Worm (Caenorhabditis elegans) whole organism, L4 larva: ENCODE results near the gene rib-1.

Experiments
- F10B5.3 ChIP-seq: sonication (generic microtip); optimal IDR thresholded peaks from 2 replicates; lab custom pipeline; 2016; ENCODE audit warnings: mild to moderate bottlenecking, missing genetic modification characterization, missing compliant biosample characterization
- F37D6.2 ChIP-seq: sonication (generic microtip); optimal IDR thresholded peaks from 2 replicates; lab custom pipeline; 2016; ENCODE audit warnings: mild to moderate bottlenecking, missing genetic modification characterization, missing compliant biosample characterization
- R02D3.7 ChIP-seq: fragments of 150-350 bp; sonication (generic microtip); optimal IDR thresholded peaks from 3 replicates; lab custom pipeline; 2014; ENCODE audit warnings: missing biosample characterization, missing genetic modification characterization
- T26A8.4 ChIP-seq: fragments of 200-800 bp; sonication (Bioruptor generic); IDR thresholded peaks from 2 replicates; pipeline ENCODE4 v1.3.6; 2022; ENCODE audit warnings: missing genetic modification characterization, missing compliant biosample characterization
- ZK337.2 ChIP-seq: fragments of 200-800 bp; sonication (Bioruptor generic); IDR thresholded peaks from 2 replicates; pipeline ENCODE4 v1.3.6; 2022; ENCODE audit warnings: missing genetic modification reagents, missing genetic modification characterization, missing compliant biosample characterization
- ZK546.5 ChIP-seq, 2 experiments: sonication (generic microtip); optimal IDR thresholded peaks; 2 replicates each; lab custom pipeline; 2017; ENCODE audit warnings: missing biosample characterization in 2 of 2, missing genetic modification characterization in 2 of 2
- aha-1 ChIP-seq: fragments of 150-350 bp; peaks from one replicate; lab custom pipeline; 2014; ENCODE audit warnings: missing biosample characterization, missing genetic modification characterization
- ama-1 ChIP-seq: fragments of 150-350 bp; optimal IDR thresholded peaks from 2 replicates; lab custom pipeline; 2014; ENCODE audit warnings: inconsistent platforms, mixed read lengths
- ceh-44 ChIP-seq: fragments of 200-800 bp; sonication (Bioruptor generic); IDR thresholded peaks from 2 replicates; pipeline ENCODE4 v1.3.6; 2022; ENCODE audit warnings: missing genetic modification reagents, missing genetic modification characterization, missing compliant biosample characterization
- ctbp-1 ChIP-seq: fragments of 200-800 bp; sonication (Bioruptor generic); IDR thresholded peaks from 2 replicates; pipeline ENCODE4 v1.3.6; 2022; ENCODE audit warnings: missing genetic modification reagents, missing genetic modification characterization, missing compliant biosample characterization
- daf-12 ChIP-seq: fragments of 150-350 bp; optimal IDR thresholded peaks from 2 replicates; lab custom pipeline; 2014; ENCODE audit warnings: missing biosample characterization, missing genetic modification reagents, missing genetic modification characterization
- daf-16 ChIP-seq, 3 experiments: sonication (generic microtip); optimal IDR thresholded peaks; 2 replicates each; lab custom pipeline; 2016 to 2017; ENCODE audit warnings: missing genetic modification characterization in 3 of 3, missing genetic modification reagents in 3 of 3, mild to moderate bottlenecking in 2 of 3, missing compliant biosample characterization in 2 of 3, missing biosample characterization in 1 of 3, moderate library complexity in 1 of 3
- daf-19 ChIP-seq: fragments of 200-800 bp; sonication (Bioruptor generic); conservative IDR thresholded peaks from 2 replicates; pipeline ENCODE4 v1.3.6; 2022; ENCODE audit warnings: missing genetic modification characterization, missing compliant biosample characterization
- daf-8 ChIP-seq: fragments of 200-800 bp; sonication (Bioruptor generic); IDR thresholded peaks from 2 replicates; pipeline ENCODE4 v1.3.6; 2022; ENCODE audit warnings: missing genetic modification characterization, missing compliant biosample characterization
- dmd-6 ChIP-seq: fragments of 200-800 bp; sonication (Bioruptor generic); IDR thresholded peaks from 2 replicates; pipeline ENCODE4 v1.3.6; 2022; ENCODE audit warnings: missing genetic modification reagents, missing genetic modification characterization, missing compliant biosample characterization
- dpl-1 ChIP-seq: fragments of 150-350 bp; optimal IDR thresholded peaks from 2 replicates; lab custom pipeline; 2014; ENCODE audit warnings: missing biosample characterization, missing genetic modification reagents, missing genetic modification characterization
- duxl-1 ChIP-seq: sonication (generic microtip); optimal IDR thresholded peaks from 2 replicates; lab custom pipeline; 2016; ENCODE audit warnings: mild to moderate bottlenecking, missing genetic modification characterization, moderate library complexity, missing compliant biosample characterization; ENCODE audit not compliant: poor library complexity
- dve-1 ChIP-seq: sonication (generic microtip); optimal IDR thresholded peaks from 2 replicates; lab custom pipeline; 2017; ENCODE audit warnings: antibody characterized with exemption, mild to moderate bottlenecking, missing genetic modification characterization, missing compliant biosample characterization; ENCODE audit not compliant: insufficient read depth
- fkh-10 ChIP-seq: fragments of 150-350 bp; optimal IDR thresholded peaks from 2 replicates; lab custom pipeline; 2014; ENCODE audit warnings: missing biosample characterization, missing genetic modification reagents, missing genetic modification characterization
- fos-1 ChIP-seq: fragments of 150-350 bp; optimal IDR thresholded peaks from 2 replicates; lab custom pipeline; 2014; ENCODE audit warnings: missing biosample characterization, missing genetic modification characterization
- hmg-1.1 ChIP-seq: fragments of 200-800 bp; sonication (Bioruptor generic); IDR thresholded peaks from 2 replicates; pipeline ENCODE4 v1.3.6; 2022; ENCODE audit warnings: missing genetic modification reagents, missing genetic modification characterization, missing compliant biosample characterization
- jun-1 ChIP-seq: fragments of 150-350 bp; optimal IDR thresholded peaks from 2 replicates; lab custom pipeline; 2014; ENCODE audit warnings: missing biosample characterization, missing genetic modification reagents, missing genetic modification characterization
- lin-1 ChIP-seq: fragments of 200-800 bp; sonication (Bioruptor generic); IDR thresholded peaks from 2 replicates; pipeline ENCODE4 v1.3.6; 2022; ENCODE audit warnings: missing genetic modification reagents, missing genetic modification characterization, missing compliant biosample characterization
- lin-13 ChIP-seq: fragments of 150-350 bp; optimal IDR thresholded peaks from 2 replicates; lab custom pipeline; 2014; ENCODE audit warnings: missing biosample characterization, missing genetic modification reagents, missing genetic modification characterization
- lin-38 ChIP-seq: fragments of 200-800 bp; sonication (Bioruptor generic); IDR thresholded peaks from 2 replicates; pipeline ENCODE4 v1.3.6; 2022; ENCODE audit warnings: missing genetic modification reagents, missing genetic modification characterization, missing compliant biosample characterization
- lir-3 ChIP-seq: sonication (generic microtip); optimal IDR thresholded peaks from 2 replicates; lab custom pipeline; 2016; ENCODE audit warnings: mild to moderate bottlenecking, missing genetic modification characterization, missing compliant biosample characterization
- lsy-2 ChIP-seq, 2 experiments: fragments of 150-350 bp in 1 of 2; sonication (generic microtip) in 1 of 2; optimal IDR thresholded peaks; 2 replicates each; lab custom pipeline; 2014 to 2017; ENCODE audit warnings: missing biosample characterization in 2 of 2, missing genetic modification characterization in 2 of 2
- madf-9 ChIP-seq: fragments of 200-800 bp; sonication (Bioruptor generic); conservative IDR thresholded peaks from 2 replicates; pipeline ENCODE4 v1.3.6; 2022; ENCODE audit warnings: missing genetic modification reagents, missing genetic modification characterization, missing compliant biosample characterization
- mdl-1 ChIP-seq, 2 experiments: fragments of 150-350 bp in 1 of 2; sonication (generic microtip) in 1 of 2; optimal IDR thresholded peaks; 2 replicates each; lab custom pipeline; 2014 to 2017; ENCODE audit warnings: missing biosample characterization in 2 of 2, missing genetic modification characterization in 2 of 2
- mdt-29 ChIP-seq: fragments of 200-800 bp; sonication (Bioruptor generic); IDR thresholded peaks from 2 replicates; pipeline ENCODE4 v1.3.6; 2022; ENCODE audit warnings: missing genetic modification reagents, missing genetic modification characterization, missing compliant biosample characterization
- mep-1 ChIP-seq: fragments of 150-350 bp; sonication (generic microtip); optimal IDR thresholded peaks from 3 replicates; lab custom pipeline; 2014; ENCODE audit warnings: missing biosample characterization, missing genetic modification characterization
- mxl-2 ChIP-seq: fragments of 200-800 bp; sonication (Bioruptor generic); conservative IDR thresholded peaks from 2 replicates; pipeline ENCODE4 v1.3.6; 2022; ENCODE audit warnings: missing genetic modification reagents, missing genetic modification characterization, missing compliant biosample characterization
- mxl-3 ChIP-seq: fragments of 200-800 bp; sonication (Bioruptor generic); optimal IDR thresholded peaks from 2 replicates; lab custom pipeline; 2018; ENCODE audit warnings: mild to moderate bottlenecking, missing genetic modification characterization, missing compliant biosample characterization
- nhr-10 ChIP-seq: fragments of 150-350 bp; optimal IDR thresholded peaks from 2 replicates; lab custom pipeline; 2014; ENCODE audit warnings: missing biosample characterization, missing genetic modification characterization
- nhr-25 ChIP-seq: sonication (generic microtip); optimal IDR thresholded peaks from 2 replicates; lab custom pipeline; 2017; ENCODE audit warnings: missing genetic modification characterization, mild to moderate bottlenecking, missing compliant biosample characterization, antibody characterized with exemption, moderate library complexity, borderline replicate concordance; ENCODE audit not compliant: insufficient read depth
- nhr-28 ChIP-seq: fragments of 150-350 bp; optimal IDR thresholded peaks from 2 replicates; lab custom pipeline; 2014; ENCODE audit warnings: missing biosample characterization, missing genetic modification characterization
- nhr-48 ChIP-seq: sonication (generic microtip); optimal IDR thresholded peaks from 2 replicates; lab custom pipeline; 2016; ENCODE audit warnings: mild to moderate bottlenecking, missing genetic modification characterization, missing compliant biosample characterization
- nhr-6 ChIP-seq: fragments of 150-350 bp; optimal IDR thresholded peaks from 2 replicates; lab custom pipeline; 2014; ENCODE audit warnings: missing biosample characterization, missing genetic modification characterization
- nhr-77 ChIP-seq: fragments of 150-350 bp; optimal IDR thresholded peaks from 2 replicates; lab custom pipeline; 2014; ENCODE audit warnings: missing biosample characterization, missing genetic modification characterization
- php-3 ChIP-seq: fragments of 200-800 bp; sonication (Bioruptor generic); IDR thresholded peaks from 2 replicates; pipeline ENCODE4 v1.3.6; 2022; ENCODE audit warnings: missing genetic modification reagents, missing genetic modification characterization, missing compliant biosample characterization
- rbr-2 ChIP-seq: sonication (generic microtip); optimal IDR thresholded peaks from 2 replicates; lab custom pipeline; 2016; ENCODE audit warnings: missing genotype, missing genetic modification characterization, missing compliant biosample characterization
- saeg-2 ChIP-seq: fragments of 200-800 bp; sonication (Bioruptor generic); IDR thresholded peaks from 2 replicates; pipeline ENCODE4 v1.3.6; 2022; ENCODE audit warnings: missing genetic modification reagents, missing genetic modification characterization, missing compliant biosample characterization
- sdz-12 ChIP-seq: fragments of 200-800 bp; sonication (Bioruptor generic); optimal IDR thresholded peaks from 2 replicates; lab custom pipeline; 2018; ENCODE audit warnings: mild to moderate bottlenecking, missing genetic modification characterization, missing compliant biosample characterization
- set-16 ChIP-seq: fragments of 200-800 bp; sonication (Bioruptor generic); IDR thresholded peaks from 2 replicates; pipeline ENCODE4 v1.3.6; 2022; ENCODE audit warnings: missing genetic modification reagents, missing genetic modification characterization, missing compliant biosample characterization
- snpc-4 ChIP-seq: fragments of 150-350 bp; optimal IDR thresholded peaks from 2 replicates; lab custom pipeline; 2014; ENCODE audit warnings: missing biosample characterization, missing genetic modification characterization
- spr-1 ChIP-seq: sonication (generic microtip); optimal IDR thresholded peaks from 2 replicates; lab custom pipeline; 2016; ENCODE audit warnings: mild to moderate bottlenecking, missing genetic modification characterization, missing compliant biosample characterization
- tra-1 ChIP-seq: fragments of 200-800 bp; sonication (Bioruptor generic); IDR thresholded peaks from 2 replicates; pipeline ENCODE4 v1.3.6; 2022; ENCODE audit warnings: missing genetic modification reagents, missing genetic modification characterization, missing compliant biosample characterization
- unc-130 ChIP-seq: sonication (generic microtip); optimal IDR thresholded peaks from 2 replicates; lab custom pipeline; 2016; ENCODE audit warnings: missing genetic modification reagents, missing genetic modification characterization, missing compliant biosample characterization
- zip-11 ChIP-seq: fragments of 200-800 bp; sonication (Bioruptor generic); IDR thresholded peaks from 2 replicates; pipeline ENCODE4 v1.3.6; 2022; ENCODE audit warnings: missing genetic modification characterization, missing compliant biosample characterization
- zip-2 ChIP-seq: fragments of 150-350 bp; optimal IDR thresholded peaks from 2 replicates; lab custom pipeline; 2014; ENCODE audit warnings: missing biosample characterization, missing genetic modification characterization
- ztf-11 ChIP-seq: fragments of 150-350 bp; optimal IDR thresholded peaks from 2 replicates; lab custom pipeline; 2014; ENCODE audit warnings: missing biosample characterization, missing genetic modification characterization

The rib-1 gene

ce11 chrIV:11566146-11566545, 12.4 kb upstream of the rib-1 start, which contains the start of gene sec-24.1 (continued):
- TF ChIP-seq duxl-1: peak; percentile 87
- no peak for TF ChIP-seq daf-19 (GFP tag; lab: Robert Waterston, UW)
- no peak for TF ChIP-seq lir-3 (tag; lab: Kevin White, UChicago)
- TF ChIP-seq mep-1 (tag; lab: Kevin White, UChicago): peak; percentile 92
- TF ChIP-seq daf-8 (GFP tag; lab: Robert Waterston, UW): no peak
- no peak for TF ChIP-seq ama-1
- peak; percentile 67 for TF ChIP-seq aha-1
- peak; percentile 54 for TF ChIP-seq dmd-6
- TF ChIP-seq ctbp-1 (GFP tag; lab: Robert Waterston, UW): peak; percentile 71
- TF ChIP-seq mdt-29: peak; percentile 50; the same call in 1 of the 2 replicates
- peak; percentile 80 for TF ChIP-seq lin-38 (GFP tag; lab: Robert Waterston, UW)
- no peak for TF ChIP-seq zip-11 (GFP tag; lab: Robert Waterston, UW)
- no peak for TF ChIP-seq snpc-4 (tag; lab: Kevin White, UChicago)
- peak; percentile 35 for TF ChIP-seq F37D6.2 (tag; lab: Kevin White, UChicago)
- peak; percentile 92 for TF ChIP-seq hmg-1.1 (GFP tag; lab: Robert Waterston, UW)
- TF ChIP-seq rbr-2 (tag; lab: Kevin White, UChicago): peak; percentile 82
- TF ChIP-seq sdz-12 (GFP tag; lab: Kevin White, UChicago): no peak
- TF ChIP-seq set-16: peak; percentile 49; the same call in 1 of the 2 replicates
- no peak for TF ChIP-seq fos-1 (tag; lab: Kevin White, UChicago)
- peak; percentile 99 to 100 for TF ChIP-seq lsy-2 (tag; optimal IDR thresholded peaks at IDR 0.05; lab: Kevin White, UChicago)
- peak; percentile 25 to 40 for TF ChIP-seq mdl-1 (tag; optimal IDR thresholded peaks at IDR 0.05; lab: Kevin White, UChicago)
- TF ChIP-seq zip-2: peak; percentile 54
- TF ChIP-seq ZK546.5 (tag; optimal IDR thresholded peaks at IDR 0.05; lab: Kevin White, UChicago): peak in 1 of 2 experiments; percentile 18
- no peak for TF ChIP-seq ZK337.2 (GFP tag; lab: Robert Waterston, UW)
- TF ChIP-seq ztf-11 (tag; lab: Kevin White, UChicago): no peak
- TF ChIP-seq php-3: peak; percentile 65; the same call in 1 of the 2 replicates
- no peak for TF ChIP-seq tra-1 (GFP tag; lab: Robert Waterston, UW)
- peak; percentile 90 for TF ChIP-seq nhr-6 (tag; lab: Kevin White, UChicago)
- TF ChIP-seq madf-9 (GFP tag; lab: Robert Waterston, UW): peak; percentile 55; the same call in 1 of the 2 replicates
- peak; percentile 53 for TF ChIP-seq jun-1 (tag; lab: Kevin White, UChicago)
- TF ChIP-seq daf-16 (GFP tag; optimal IDR thresholded peaks at IDR 0.05; lab: Kevin White, UChicago): peak in 1 of 2 experiments; percentile 58
- TF ChIP-seq daf-16 (tag; optimal IDR thresholded peaks at IDR 0.05; lab: Kevin White, UChicago): peak; percentile 54
- TF ChIP-seq mxl-2 (GFP tag; lab: Robert Waterston, UW): no peak
- peak; percentile 52 for TF ChIP-seq lin-13 (GFP tag; lab: Kevin White, UChicago)
- peak; percentile 50 for TF ChIP-seq nhr-25 (tag; lab: Kevin White, UChicago)
- TF ChIP-seq nhr-48 (tag; lab: Kevin White, UChicago): peak; percentile 61
- no peak for TF ChIP-seq lin-1 (GFP tag; lab: Robert Waterston, UW)
- peak; percentile 88 for TF ChIP-seq T26A8.4
- TF ChIP-seq fkh-10 (GFP tag; lab: Kevin White, UChicago): peak; percentile 42
- TF ChIP-seq daf-12: no peak
- peak; percentile 55 for TF ChIP-seq nhr-28 (tag; lab: Kevin White, UChicago)
- peak; percentile 71 for TF ChIP-seq spr-1 (tag; lab: Kevin White, UChicago)
- 0 out of 2 replicates have a peak, but pooled peaks have one; percentile 44 for TF ChIP-seq saeg-2 (GFP tag; lab: Robert Waterston, UW)
- TF ChIP-seq unc-130: peak; percentile 28
- peak; percentile 95 for TF ChIP-seq dve-1
- TF ChIP-seq nhr-77: peak; percentile 83
- TF ChIP-seq dpl-1 (GFP tag; lab: Kevin White, UChicago): peak; percentile 95
- TF ChIP-seq R02D3.7 (tag; lab: Kevin White, UChicago): no peak
- peak; percentile 25 for TF ChIP-seq mxl-3
- TF ChIP-seq nhr-10 (tag; lab: Kevin White, UChicago): peak; percentile 44
- TF ChIP-seq F10B5.3 (tag; lab: Kevin White, UChicago): peak; percentile 41
- peak; percentile 73 for TF ChIP-seq ceh-44 (GFP tag; lab: Robert Waterston, UW)
